Worm (Caenorhabditis elegans) whole organism, late embryonic: ENCODE measurements around the gene cka-2.

Experiments
- C08G9.2 ChIP-seq: sonication (generic microtip); optimal IDR thresholded peaks from 2 replicates; lab custom pipeline; 2016; ENCODE audit warnings: mild to moderate bottlenecking, missing genetic modification characterization, moderate library complexity, missing compliant biosample characterization
- F13H6.1 ChIP-seq: sonication (generic microtip); optimal IDR thresholded peaks from 2 replicates; lab custom pipeline; 2016; ENCODE audit warnings: missing genetic modification characterization, missing compliant biosample characterization
- Y22D7AL.16 ChIP-seq: sonication (generic microtip); optimal IDR thresholded peaks from 2 replicates; lab custom pipeline; 2016; ENCODE audit warnings: missing genetic modification characterization, missing compliant biosample characterization
- ama-1 ChIP-seq: fragments of 150-350 bp; optimal IDR thresholded peaks from 2 replicates; lab custom pipeline; 2014
- ceh-24 ChIP-seq: sonication (generic microtip); optimal IDR thresholded peaks from 2 replicates; lab custom pipeline; 2016; ENCODE audit warnings: mild to moderate bottlenecking, missing genetic modification characterization, missing compliant biosample characterization
- elt-2 ChIP-seq: sonication (generic microtip); optimal IDR thresholded peaks from 2 replicates; lab custom pipeline; 2016; ENCODE audit warnings: missing genetic modification reagents, missing genetic modification characterization, missing compliant biosample characterization
- hlh-30 ChIP-seq: sonication (generic microtip); optimal IDR thresholded peaks from 2 replicates; lab custom pipeline; 2017; ENCODE audit warnings: antibody characterized with exemption, missing genetic modification characterization, missing compliant biosample characterization; ENCODE audit not compliant: insufficient read depth
- mec-3 ChIP-seq: sonication (generic microtip); optimal IDR thresholded peaks from 2 replicates; lab custom pipeline; 2016; ENCODE audit warnings: borderline replicate concordance, missing genetic modification characterization, missing compliant biosample characterization
- nhr-232 ChIP-seq: sonication (generic microtip); optimal IDR thresholded peaks from 2 replicates; lab custom pipeline; 2016; ENCODE audit warnings: missing genetic modification characterization, missing compliant biosample characterization
- pha-4 ChIP-seq: fragments of 150-350 bp; optimal IDR thresholded peaks from 2 replicates; lab custom pipeline; 2018; ENCODE audit warnings: missing biosample characterization, missing genetic modification reagents, missing genetic modification characterization
- pros-1 ChIP-seq: fragments of 150-350 bp; optimal IDR thresholded peaks from 2 replicates; lab custom pipeline; 2014; ENCODE audit warnings: missing biosample characterization, missing genetic modification reagents, missing genetic modification characterization
- ref-2 ChIP-seq: sonication (generic microtip); optimal IDR thresholded peaks from 2 replicates; lab custom pipeline; 2016; ENCODE audit warnings: missing genetic modification characterization, missing compliant biosample characterization
- sdc-2 ChIP-seq: sonication (generic microtip); optimal IDR thresholded peaks from 2 replicates; lab custom pipeline; 2016; ENCODE audit warnings: missing genotype, missing genetic modification characterization, missing compliant biosample characterization
- unc-3 ChIP-seq, 2 experiments: fragments of 200-800 bp in 1 of 2; sonication (Bioruptor generic) in 1 of 2; sonication (generic microtip) in 1 of 2; conservative IDR thresholded peaks in 1 of 2; optimal IDR thresholded peaks in 1 of 2; 2 replicates each; pipeline versions ENCODE4 v1.3.6 to Lab custom; 2016 to 2022; ENCODE audit warnings: missing compliant biosample characterization in 2 of 2, missing genetic modification characterization in 2 of 2, missing genetic modification reagents in 1 of 2

ce11 chrX:4322847-4323455 lies 37.0 kb downstream of the cka-2 start:
- TF ChIP-seq ref-2 (tag; lab: Kevin White, UChicago), result no peak
- TF ChIP-seq pros-1, result no peak
- no peak for TF ChIP-seq C08G9.2 (tag; lab: Kevin White, UChicago)
- no peak for TF ChIP-seq hlh-30
- no peak for TF ChIP-seq pha-4 (tag; lab: Kevin White, UChicago)
- TF ChIP-seq Y22D7AL.16 (tag; lab: Kevin White, UChicago), result no peak
- no peak for TF ChIP-seq F13H6.1 (tag; lab: Kevin White, UChicago)
- TF ChIP-seq unc-3 (GFP tag; conservative IDR thresholded peaks at IDR 0.05; lab: Robert Waterston, UW), result no peak
- TF ChIP-seq unc-3 (tag; optimal IDR thresholded peaks at IDR 0.05; lab: Kevin White, UChicago), result no peak
- TF ChIP-seq ama-1 (lab: Kevin White, UChicago), result no peak
- no peak for TF ChIP-seq mec-3 (tag; lab: Kevin White, UChicago)
- no peak for TF ChIP-seq ceh-24 (tag; lab: Kevin White, UChicago)
- no peak for TF ChIP-seq nhr-232 (tag; lab: Kevin White, UChicago)
- no peak for TF ChIP-seq elt-2
- TF ChIP-seq sdc-2, result no peak
